Worm (Caenorhabditis elegans) whole organism, L3 larva: ENCODE measurements around the gene T13C2.2.
A peak's percentile ranks its signal among the peaks of the same experiment; 100 is the strongest.

Source experiments
- R02D3.7 ChIP-seq: fragments of 150-350 bp; optimal IDR thresholded peaks from 2 replicates; lab custom pipeline; 2014; ENCODE audit warnings: missing biosample characterization, missing genetic modification characterization
- ZK546.5 ChIP-seq: sonication (generic microtip); optimal IDR thresholded peaks from 2 replicates; lab custom pipeline; 2017; ENCODE audit warnings: missing biosample characterization, missing genetic modification characterization
- aly-2 ChIP-seq: fragments of 150-350 bp; optimal IDR thresholded peaks from 2 replicates; lab custom pipeline; 2014; ENCODE audit warnings: missing biosample characterization, missing genetic modification characterization
- ama-1 ChIP-seq: fragments of 150-350 bp; optimal IDR thresholded peaks from 2 replicates; lab custom pipeline; 2018
- ceh-16 ChIP-seq: sonication (generic microtip); optimal IDR thresholded peaks from 2 replicates; lab custom pipeline; 2017; ENCODE audit warnings: missing biosample characterization, missing genetic modification characterization
- ceh-28 ChIP-seq: fragments of 150-350 bp; optimal IDR thresholded peaks from 2 replicates; lab custom pipeline; 2014; ENCODE audit warnings: missing biosample characterization, missing genetic modification reagents, missing genetic modification characterization
- ceh-82 ChIP-seq: fragments of 150-350 bp; optimal IDR thresholded peaks from 2 replicates; lab custom pipeline; 2014; ENCODE audit warnings: missing biosample characterization, missing genetic modification characterization
- ceh-9 ChIP-seq: sonication (generic microtip); optimal IDR thresholded peaks from 2 replicates; lab custom pipeline; 2018; ENCODE audit warnings: missing biosample characterization, missing genetic modification characterization
- daf-12 ChIP-seq: fragments of 150-350 bp; optimal IDR thresholded peaks from 2 replicates; lab custom pipeline; 2014; ENCODE audit warnings: missing biosample characterization, missing genetic modification reagents, missing genetic modification characterization
- egl-27 ChIP-seq: sonication (generic microtip); optimal IDR thresholded peaks from 4 replicates; lab custom pipeline; 2017; ENCODE audit warnings: missing biosample characterization, missing genetic modification reagents, missing genetic modification characterization
- egl-5 ChIP-seq: fragments of 150-350 bp; optimal IDR thresholded peaks from 2 replicates; lab custom pipeline; 2017; ENCODE audit warnings: missing biosample characterization, missing genetic modification reagents, missing genetic modification characterization, inconsistent platforms
- elt-1 ChIP-seq: fragments of 150-350 bp; optimal IDR thresholded peaks from 2 replicates; lab custom pipeline; 2014; ENCODE audit warnings: missing biosample characterization, missing genetic modification characterization
- elt-2 ChIP-seq: sonication (generic microtip); optimal IDR thresholded peaks from 2 replicates; lab custom pipeline; 2016; ENCODE audit warnings: missing genetic modification reagents, mild to moderate bottlenecking, missing genetic modification characterization, missing compliant biosample characterization
- elt-3 ChIP-seq, 3 experiments: fragments of 150-350 bp in 1 of 3; sonication (generic microtip) in 2 of 3; optimal IDR thresholded peaks; 2 replicates in 2 of 3; 4 replicates in 1 of 3; lab custom pipeline; 2014 to 2017; ENCODE audit warnings: missing biosample characterization in 3 of 3, missing genetic modification characterization in 3 of 3
- fkh-10 ChIP-seq: sonication (generic microtip); optimal IDR thresholded peaks from 2 replicates; lab custom pipeline; 2017; ENCODE audit warnings: missing biosample characterization, missing genetic modification reagents, missing genetic modification characterization
- fkh-2 ChIP-seq: fragments of 150-350 bp; optimal IDR thresholded peaks from 2 replicates; lab custom pipeline; 2014; ENCODE audit warnings: missing biosample characterization, missing genetic modification reagents, missing genetic modification characterization
- fos-1 ChIP-seq: fragments of 150-350 bp; optimal IDR thresholded peaks from 2 replicates; lab custom pipeline; 2014; ENCODE audit warnings: missing biosample characterization, missing genetic modification characterization
- hmg-11 ChIP-seq: sonication (generic microtip); optimal IDR thresholded peaks from 2 replicates; lab custom pipeline; 2016; ENCODE audit warnings: missing genetic modification characterization, missing compliant biosample characterization
- jun-1 ChIP-seq: fragments of 150-350 bp; optimal IDR thresholded peaks from 2 replicates; lab custom pipeline; 2014; ENCODE audit warnings: missing biosample characterization, missing genetic modification reagents, missing genetic modification characterization
- lin-15B ChIP-seq: fragments of 150-350 bp; optimal IDR thresholded peaks from 2 replicates; lab custom pipeline; 2014; ENCODE audit warnings: missing biosample characterization, missing genetic modification characterization
- lin-39 ChIP-seq: fragments of 150-350 bp; optimal IDR thresholded peaks from 2 replicates; lab custom pipeline; 2018; ENCODE audit warnings: missing biosample characterization, missing genetic modification reagents, missing genetic modification characterization
- lsy-12 ChIP-seq: sonication (generic microtip); optimal IDR thresholded peaks from 2 replicates; lab custom pipeline; 2016; ENCODE audit warnings: mild to moderate bottlenecking, missing genetic modification characterization, missing compliant biosample characterization
- mdl-1 ChIP-seq: fragments of 150-350 bp; optimal IDR thresholded peaks from 2 replicates; lab custom pipeline; 2014; ENCODE audit warnings: missing biosample characterization, missing genetic modification characterization
- mml-1 ChIP-seq: fragments of 150-350 bp; sonication (generic microtip); optimal IDR thresholded peaks from 3 replicates; lab custom pipeline; 2014; ENCODE audit warnings: missing biosample characterization, missing genetic modification characterization
- nfya-1 ChIP-seq: sonication (generic microtip); optimal IDR thresholded peaks from 2 replicates; lab custom pipeline; 2017; ENCODE audit warnings: missing genetic modification characterization, mild to moderate bottlenecking, missing compliant biosample characterization, antibody characterized with exemption, moderate library complexity; ENCODE audit not compliant: insufficient read depth
- nhr-11 ChIP-seq: fragments of 150-350 bp; optimal IDR thresholded peaks from 2 replicates; lab custom pipeline; 2014; ENCODE audit warnings: missing biosample characterization, missing genetic modification characterization
- nhr-12 ChIP-seq: fragments of 150-350 bp; optimal IDR thresholded peaks from 2 replicates; lab custom pipeline; 2014; ENCODE audit warnings: missing biosample characterization, missing genetic modification characterization
- nhr-23 ChIP-seq: fragments of 150-350 bp; optimal IDR thresholded peaks from 2 replicates; lab custom pipeline; 2014; ENCODE audit warnings: missing biosample characterization, missing genetic modification reagents, missing genetic modification characterization
- nhr-237 ChIP-seq: fragments of 150-350 bp; optimal IDR thresholded peaks from 2 replicates; lab custom pipeline; 2014; ENCODE audit warnings: missing biosample characterization, missing genetic modification characterization
- nhr-25 ChIP-seq: sonication (generic microtip); optimal IDR thresholded peaks from 2 replicates; lab custom pipeline; 2017; ENCODE audit warnings: missing biosample characterization, missing genetic modification characterization
- nhr-28 ChIP-seq: fragments of 150-350 bp; optimal IDR thresholded peaks from 2 replicates; lab custom pipeline; 2014; ENCODE audit warnings: missing biosample characterization, missing genetic modification characterization
- nhr-43 ChIP-seq: sonication (generic microtip); optimal IDR thresholded peaks from 2 replicates; lab custom pipeline; 2016; ENCODE audit warnings: mild to moderate bottlenecking, missing genetic modification characterization, missing compliant biosample characterization; ENCODE audit not compliant: poor library complexity, severe bottlenecking
- nhr-67 ChIP-seq: fragments of 150-350 bp; optimal IDR thresholded peaks from 2 replicates; lab custom pipeline; 2014; ENCODE audit warnings: missing biosample characterization, missing genetic modification characterization
- nhr-76 ChIP-seq: fragments of 150-350 bp; sonication (generic microtip); optimal IDR thresholded peaks from 5 replicates; lab custom pipeline; 2014; ENCODE audit warnings: missing biosample characterization, missing genetic modification characterization
- nhr-77 ChIP-seq: fragments of 150-350 bp; optimal IDR thresholded peaks from 2 replicates; lab custom pipeline; 2014; ENCODE audit warnings: missing biosample characterization, missing genetic modification characterization
- pha-4 ChIP-seq: fragments of 150-350 bp; optimal IDR thresholded peaks from 2 replicates; lab custom pipeline; 2014; ENCODE audit warnings: missing biosample characterization, missing genetic modification reagents, missing genetic modification characterization
- pqm-1 ChIP-seq: fragments of 150-350 bp; optimal IDR thresholded peaks from 2 replicates; lab custom pipeline; 2017; ENCODE audit warnings: missing biosample characterization, missing genetic modification characterization, inconsistent platforms
- sea-2 ChIP-seq: fragments of 150-350 bp; sonication (generic microtip); optimal IDR thresholded peaks from 4 replicates; lab custom pipeline; 2014; ENCODE audit warnings: missing biosample characterization, missing genetic modification reagents, missing genetic modification characterization
- skn-1 ChIP-seq: fragments of 150-350 bp; optimal IDR thresholded peaks from 2 replicates; lab custom pipeline; 2014; ENCODE audit warnings: missing biosample characterization, missing genetic modification characterization
- snpc-4 ChIP-seq: fragments of 150-350 bp; optimal IDR thresholded peaks from 2 replicates; lab custom pipeline; 2014; ENCODE audit warnings: missing biosample characterization, missing genetic modification characterization
- tbx-2 ChIP-seq: sonication (generic microtip); optimal IDR thresholded peaks from 2 replicates; lab custom pipeline; 2016; ENCODE audit warnings: mild to moderate bottlenecking, missing genetic modification characterization, missing compliant biosample characterization
- unc-39 ChIP-seq: sonication (generic microtip); optimal IDR thresholded peaks from 4 replicates; lab custom pipeline; 2017; ENCODE audit warnings: missing biosample characterization, missing genetic modification characterization
- unc-62 ChIP-seq: fragments of 150-350 bp; sonication (generic microtip); optimal IDR thresholded peaks from 4 replicates; lab custom pipeline; 2014; ENCODE audit warnings: missing biosample characterization, missing genetic modification reagents, missing genetic modification characterization
- zag-1 ChIP-seq: fragments of 150-350 bp; optimal IDR thresholded peaks from 2 replicates; lab custom pipeline; 2014; ENCODE audit warnings: missing biosample characterization, missing genetic modification characterization
- ztf-11 ChIP-seq: fragments of 150-350 bp; optimal IDR thresholded peaks from 2 replicates; lab custom pipeline; 2014; ENCODE audit warnings: missing biosample characterization, missing genetic modification characterization
- ztf-4 ChIP-seq: fragments of 150-350 bp; optimal IDR thresholded peaks from 2 replicates; lab custom pipeline; 2014; ENCODE audit warnings: missing biosample characterization, missing genetic modification characterization

T13C2.2 gene

ce11 chrII:6827388-6827787 is 35.4 kb downstream of the T13C2.2 start (continued):
- TF ChIP-seq sea-2 (GFP tag; lab: Kevin White, UChicago), result peak; percentile 14
- TF ChIP-seq fkh-10 (GFP tag; lab: Kevin White, UChicago), result no peak
- TF ChIP-seq nhr-25, result peak; percentile 58
- peak; percentile 78 for TF ChIP-seq lin-39 (tag; lab: Kevin White, UChicago)
- TF ChIP-seq R02D3.7 (tag; lab: Kevin White, UChicago), result no peak

ce11 chrII:6828073-6828900 is 36.3 kb downstream of the T13C2.2 start:
- peak; percentile 57 for TF ChIP-seq tbx-2 (tag; lab: Kevin White, UChicago)
- TF ChIP-seq nhr-43 (tag; lab: Kevin White, UChicago), result no peak
- TF ChIP-seq egl-5 (tag; lab: Kevin White, UChicago), result peak; percentile 4
- TF ChIP-seq pha-4 (tag; lab: Kevin White, UChicago), result peak; percentile 41
- no peak for TF ChIP-seq lin-15B (tag; lab: Kevin White, UChicago)
- TF ChIP-seq unc-62, result no peak
- no peak for TF ChIP-seq jun-1 (tag; lab: Kevin White, UChicago)
- peak; percentile 2 for TF ChIP-seq pqm-1 (tag; lab: Kevin White, UChicago)
- TF ChIP-seq lin-39 (tag; lab: Kevin White, UChicago), result peak; percentile 55

- TF ChIP-seq nfya-1 (tag; lab: Kevin White, UChicago), result peak; percentile 52
- TF ChIP-seq nhr-67 (tag; lab: Kevin White, UChicago), result no peak
- no peak for TF ChIP-seq ceh-16 (tag; lab: Kevin White, UChicago)
- TF ChIP-seq fkh-2 (tag; lab: Kevin White, UChicago), result no peak
- peak; percentile 51 for TF ChIP-seq pqm-1 (tag; lab: Kevin White, UChicago)
- no peak for TF ChIP-seq lin-39 (tag; lab: Kevin White, UChicago)
- TF ChIP-seq tbx-2 (tag; lab: Kevin White, UChicago), result no peak
- TF ChIP-seq elt-2 (tag; lab: Kevin White, UChicago), result peak; percentile 71
- no peak for TF ChIP-seq lin-15B (tag; lab: Kevin White, UChicago)
- peak; percentile 74 for TF ChIP-seq pha-4 (tag; lab: Kevin White, UChicago)
- no peak for TF ChIP-seq egl-27 (tag; lab: Kevin White, UChicago)
- TF ChIP-seq ceh-9 (tag; lab: Kevin White, UChicago), result no peak
- TF ChIP-seq unc-39 (tag; lab: Kevin White, UChicago), result no peak
- no peak for TF ChIP-seq nhr-43 (tag; lab: Kevin White, UChicago)
- no peak for TF ChIP-seq fos-1
- no peak for TF ChIP-seq R02D3.7 (tag; lab: Kevin White, UChicago)
- no peak for TF ChIP-seq nhr-77 (tag; lab: Kevin White, UChicago)
- no peak for TF ChIP-seq zag-1 (tag; lab: Kevin White, UChicago)
- TF ChIP-seq hmg-11 (tag; lab: Kevin White, UChicago), result peak; percentile 34
- TF ChIP-seq aly-2 (tag; lab: Kevin White, UChicago), result no peak
- no peak for TF ChIP-seq mdl-1 (tag; lab: Kevin White, UChicago)
- TF ChIP-seq nhr-12 (tag; lab: Kevin White, UChicago), result no peak
- TF ChIP-seq ceh-28 (tag; lab: Kevin White, UChicago), result no peak
- no peak for TF ChIP-seq daf-12 (tag; lab: Kevin White, UChicago)
- peak; percentile 52 for TF ChIP-seq nhr-23 (tag; lab: Kevin White, UChicago)
- no peak for TF ChIP-seq ama-1
- peak; percentile 42 for TF ChIP-seq jun-1 (tag; lab: Kevin White, UChicago)
- TF ChIP-seq lsy-12, result no peak
- no peak for TF ChIP-seq ztf-11 (tag; lab: Kevin White, UChicago)
- no peak for TF ChIP-seq nhr-28 (tag; lab: Kevin White, UChicago)
- TF ChIP-seq ceh-82 (tag; lab: Kevin White, UChicago), result no peak
- TF ChIP-seq elt-3 (tag; optimal IDR thresholded peaks at IDR 0.05; lab: Kevin White, UChicago), result peak in 1 of 3 experiments; percentile 74
- no peak for TF ChIP-seq ZK546.5 (tag; lab: Kevin White, UChicago)
- TF ChIP-seq elt-1, result peak; percentile 48
- peak; percentile 74 for TF ChIP-seq unc-62
- no peak for TF ChIP-seq mml-1 (tag; lab: Kevin White, UChicago)
- peak; percentile 79 for TF ChIP-seq nhr-25
- no peak for TF ChIP-seq nhr-76 (tag; lab: Kevin White, UChicago)
- no peak for TF ChIP-seq ztf-4 (tag; lab: Kevin White, UChicago)
- no peak for TF ChIP-seq egl-5 (tag; lab: Kevin White, UChicago)
- no peak for TF ChIP-seq nhr-11 (tag; lab: Kevin White, UChicago)
- TF ChIP-seq skn-1 (tag; lab: Kevin White, UChicago), result no peak
- no peak for TF ChIP-seq snpc-4 (tag; lab: Kevin White, UChicago)
- no peak for TF ChIP-seq fkh-10 (GFP tag; lab: Kevin White, UChicago)
- no peak for TF ChIP-seq nhr-237
- TF ChIP-seq sea-2 (GFP tag; lab: Kevin White, UChicago), result no peak
These were observed 37.1 kb downstream of the T13C2.2 start for ce11 chrII:6829108-6829507.
